Worm (Caenorhabditis elegans) whole organism, L3 larva: ENCODE results near the gene mrps-7.

Experiments used
- ama-1 ChIP-seq: fragments of 150-350 bp; optimal IDR thresholded peaks from 2 replicates; lab custom pipeline; 2018
- ceh-16 ChIP-seq: sonication (generic microtip); optimal IDR thresholded peaks from 2 replicates; lab custom pipeline; 2017; ENCODE audit warnings: missing biosample characterization, missing genetic modification characterization
- ceh-28 ChIP-seq: fragments of 150-350 bp; optimal IDR thresholded peaks from 2 replicates; lab custom pipeline; 2014; ENCODE audit warnings: missing biosample characterization, missing genetic modification reagents, missing genetic modification characterization
- ceh-9 ChIP-seq: sonication (generic microtip); optimal IDR thresholded peaks from 2 replicates; lab custom pipeline; 2018; ENCODE audit warnings: missing biosample characterization, missing genetic modification characterization
- egl-27 ChIP-seq: sonication (generic microtip); optimal IDR thresholded peaks from 4 replicates; lab custom pipeline; 2017; ENCODE audit warnings: missing biosample characterization, missing genetic modification reagents, missing genetic modification characterization
- elt-1 ChIP-seq: fragments of 150-350 bp; optimal IDR thresholded peaks from 2 replicates; lab custom pipeline; 2014; ENCODE audit warnings: missing biosample characterization, missing genetic modification characterization
- elt-2 ChIP-seq: sonication (generic microtip); optimal IDR thresholded peaks from 2 replicates; lab custom pipeline; 2016; ENCODE audit warnings: missing genetic modification reagents, mild to moderate bottlenecking, missing genetic modification characterization, missing compliant biosample characterization
- eor-1 ChIP-seq, 2 experiments: fragments of 150-350 bp; optimal IDR thresholded peaks; 2 replicates each; lab custom pipeline; 2014 to 2018; ENCODE audit warnings: missing biosample characterization in 2 of 2, missing genetic modification characterization in 2 of 2
- fkh-2 ChIP-seq: fragments of 150-350 bp; optimal IDR thresholded peaks from 2 replicates; lab custom pipeline; 2014; ENCODE audit warnings: missing biosample characterization, missing genetic modification reagents, missing genetic modification characterization
- fos-1 ChIP-seq: fragments of 150-350 bp; optimal IDR thresholded peaks from 2 replicates; lab custom pipeline; 2014; ENCODE audit warnings: missing biosample characterization, missing genetic modification characterization
- hmg-11 ChIP-seq: sonication (generic microtip); optimal IDR thresholded peaks from 2 replicates; lab custom pipeline; 2016; ENCODE audit warnings: missing genetic modification characterization, missing compliant biosample characterization
- jun-1 ChIP-seq: fragments of 150-350 bp; optimal IDR thresholded peaks from 2 replicates; lab custom pipeline; 2014; ENCODE audit warnings: missing biosample characterization, missing genetic modification reagents, missing genetic modification characterization
- lin-15B ChIP-seq: fragments of 150-350 bp; optimal IDR thresholded peaks from 2 replicates; lab custom pipeline; 2014; ENCODE audit warnings: missing biosample characterization, missing genetic modification characterization
- lin-39 ChIP-seq: fragments of 150-350 bp; optimal IDR thresholded peaks from 2 replicates; lab custom pipeline; 2018; ENCODE audit warnings: missing biosample characterization, missing genetic modification reagents, missing genetic modification characterization
- lsy-12 ChIP-seq: sonication (generic microtip); optimal IDR thresholded peaks from 2 replicates; lab custom pipeline; 2016; ENCODE audit warnings: mild to moderate bottlenecking, missing genetic modification characterization, missing compliant biosample characterization
- mdl-1 ChIP-seq: fragments of 150-350 bp; optimal IDR thresholded peaks from 2 replicates; lab custom pipeline; 2014; ENCODE audit warnings: missing biosample characterization, missing genetic modification characterization
- nfya-1 ChIP-seq: sonication (generic microtip); optimal IDR thresholded peaks from 2 replicates; lab custom pipeline; 2017; ENCODE audit warnings: missing genetic modification characterization, mild to moderate bottlenecking, missing compliant biosample characterization, antibody characterized with exemption, moderate library complexity; ENCODE audit not compliant: insufficient read depth
- nhr-11 ChIP-seq: fragments of 150-350 bp; optimal IDR thresholded peaks from 2 replicates; lab custom pipeline; 2014; ENCODE audit warnings: missing biosample characterization, missing genetic modification characterization
- nhr-23 ChIP-seq: fragments of 150-350 bp; optimal IDR thresholded peaks from 2 replicates; lab custom pipeline; 2014; ENCODE audit warnings: missing biosample characterization, missing genetic modification reagents, missing genetic modification characterization
- nhr-28 ChIP-seq: fragments of 150-350 bp; optimal IDR thresholded peaks from 2 replicates; lab custom pipeline; 2014; ENCODE audit warnings: missing biosample characterization, missing genetic modification characterization
- nhr-43 ChIP-seq: sonication (generic microtip); optimal IDR thresholded peaks from 2 replicates; lab custom pipeline; 2016; ENCODE audit warnings: mild to moderate bottlenecking, missing genetic modification characterization, missing compliant biosample characterization; ENCODE audit not compliant: poor library complexity, severe bottlenecking
- nhr-67 ChIP-seq: fragments of 150-350 bp; optimal IDR thresholded peaks from 2 replicates; lab custom pipeline; 2014; ENCODE audit warnings: missing biosample characterization, missing genetic modification characterization
- nhr-77 ChIP-seq: fragments of 150-350 bp; optimal IDR thresholded peaks from 2 replicates; lab custom pipeline; 2014; ENCODE audit warnings: missing biosample characterization, missing genetic modification characterization
- pha-4 ChIP-seq: fragments of 150-350 bp; optimal IDR thresholded peaks from 2 replicates; lab custom pipeline; 2014; ENCODE audit warnings: missing biosample characterization, missing genetic modification reagents, missing genetic modification characterization
- pqm-1 ChIP-seq: fragments of 150-350 bp; optimal IDR thresholded peaks from 2 replicates; lab custom pipeline; 2017; ENCODE audit warnings: missing biosample characterization, missing genetic modification characterization, inconsistent platforms
- sea-2 ChIP-seq: fragments of 150-350 bp; sonication (generic microtip); optimal IDR thresholded peaks from 4 replicates; lab custom pipeline; 2014; ENCODE audit warnings: missing biosample characterization, missing genetic modification reagents, missing genetic modification characterization
- skn-1 ChIP-seq: fragments of 150-350 bp; optimal IDR thresholded peaks from 2 replicates; lab custom pipeline; 2014; ENCODE audit warnings: missing biosample characterization, missing genetic modification characterization
- snpc-4 ChIP-seq: fragments of 150-350 bp; optimal IDR thresholded peaks from 2 replicates; lab custom pipeline; 2014; ENCODE audit warnings: missing biosample characterization, missing genetic modification characterization
- tbx-2 ChIP-seq: sonication (generic microtip); optimal IDR thresholded peaks from 2 replicates; lab custom pipeline; 2016; ENCODE audit warnings: mild to moderate bottlenecking, missing genetic modification characterization, missing compliant biosample characterization
- unc-62 ChIP-seq: fragments of 150-350 bp; sonication (generic microtip); optimal IDR thresholded peaks from 4 replicates; lab custom pipeline; 2014; ENCODE audit warnings: missing biosample characterization, missing genetic modification reagents, missing genetic modification characterization
- zag-1 ChIP-seq: fragments of 150-350 bp; optimal IDR thresholded peaks from 2 replicates; lab custom pipeline; 2014; ENCODE audit warnings: missing biosample characterization, missing genetic modification characterization
- ztf-4 ChIP-seq: fragments of 150-350 bp; optimal IDR thresholded peaks from 2 replicates; lab custom pipeline; 2014; ENCODE audit warnings: missing biosample characterization, missing genetic modification characterization

The mrps-7 gene

DNA sequence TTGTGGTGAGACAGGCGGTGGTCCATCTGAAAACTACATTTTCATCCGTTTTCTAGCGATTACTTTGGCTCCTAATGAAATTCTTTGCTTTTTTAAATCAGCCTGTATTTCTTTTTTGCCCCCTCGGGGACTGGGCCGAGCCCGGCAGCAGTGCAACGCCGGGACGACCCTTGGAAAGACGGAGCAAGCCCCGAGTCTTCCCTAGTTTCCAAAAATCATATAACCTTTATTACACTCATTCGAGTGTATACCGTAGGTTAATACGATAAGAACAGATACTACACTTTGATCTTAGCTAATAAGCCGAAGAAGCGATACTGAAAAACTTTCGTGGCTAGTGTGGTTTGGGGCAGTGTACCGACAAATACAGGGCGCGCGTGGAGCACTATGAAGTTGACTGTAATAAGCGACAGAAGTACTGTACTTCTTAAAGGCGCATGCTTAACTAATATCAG, 2.8 kb downstream of the mrps-7 start:
- TF ChIP-seq nhr-43 (tag; lab: Kevin White, UChicago), result peak; percentile 29
- no peak for TF ChIP-seq fkh-2
- TF ChIP-seq nhr-11 (tag; lab: Kevin White, UChicago), result no peak
- no peak for TF ChIP-seq skn-1 (tag; lab: Kevin White, UChicago)
- TF ChIP-seq elt-2 (tag; lab: Kevin White, UChicago), result no peak
- TF ChIP-seq nhr-67 (tag; lab: Kevin White, UChicago), result no peak
- TF ChIP-seq ztf-4 (tag; lab: Kevin White, UChicago), result no peak
- no peak for TF ChIP-seq ceh-16
- TF ChIP-seq fos-1 (tag; lab: Kevin White, UChicago), result no peak
- no peak for TF ChIP-seq hmg-11
- peak; percentile 82 for TF ChIP-seq snpc-4 (tag; lab: Kevin White, UChicago)
- TF ChIP-seq tbx-2, result no peak
- TF ChIP-seq egl-27, result no peak
- TF ChIP-seq, all 47 proteins: peak for 2

DNA sequence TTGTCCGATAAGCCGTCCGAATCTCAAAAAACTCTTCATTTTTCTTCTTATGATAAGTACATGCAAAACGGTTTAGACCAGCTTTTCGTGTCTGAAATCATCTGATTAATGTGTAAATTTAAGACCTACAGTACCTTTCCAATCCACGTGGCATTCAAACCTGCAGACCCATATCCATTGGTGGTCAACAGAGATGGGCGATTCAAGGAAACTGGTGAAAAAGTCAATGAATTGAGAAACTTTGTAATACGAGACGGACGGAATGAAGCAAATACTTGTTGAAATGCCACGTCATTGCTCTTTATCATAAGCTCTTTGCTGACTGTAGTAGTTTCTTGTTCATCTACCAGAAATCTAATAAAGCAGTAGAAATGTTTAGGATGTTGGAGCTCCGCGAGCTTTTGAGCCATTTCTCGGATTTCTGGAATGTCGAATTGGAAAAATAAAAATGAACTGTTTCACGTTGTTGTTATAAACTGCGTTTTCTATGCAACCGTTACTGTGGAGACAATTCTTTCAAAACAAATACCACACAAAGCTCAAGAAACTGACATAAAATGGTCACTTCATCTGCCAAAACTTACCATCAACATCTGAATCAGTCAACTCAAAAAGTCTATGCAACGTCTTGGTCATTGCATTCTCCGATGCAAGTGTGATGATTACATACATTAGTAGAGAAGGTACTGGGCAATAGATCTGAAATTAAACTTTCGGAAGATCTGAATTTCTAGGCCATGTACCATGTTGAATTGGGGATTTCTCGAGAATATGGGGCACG, 3.4 kb downstream of the mrps-7 start:
- TF ChIP-seq sea-2 (GFP tag; lab: Kevin White, UChicago) (no peak), ama-1 (lab: Kevin White, UChicago) (peak; percentile 68)

ce11 chrIV:14763348-14763747, 4.2 kb downstream of the mrps-7 start:
- TF ChIP-seq mdl-1, result peak; percentile 28
- peak; percentile 28 for TF ChIP-seq nhr-23 (tag; lab: Kevin White, UChicago)
- peak; percentile 26 for TF ChIP-seq elt-2 (tag; lab: Kevin White, UChicago)
- TF ChIP-seq nfya-1 (tag; lab: Kevin White, UChicago), result peak; percentile 69
- TF ChIP-seq elt-1 (tag; lab: Kevin White, UChicago), result peak; percentile 32
- peak; percentile 50 for TF ChIP-seq lin-15B (tag; lab: Kevin White, UChicago)
- TF ChIP-seq lin-39 (tag; lab: Kevin White, UChicago), result peak; percentile 56
- TF ChIP-seq hmg-11, result peak; percentile 54
- peak; percentile 4 for TF ChIP-seq pqm-1
- peak; percentile 8 for TF ChIP-seq ceh-28 (tag; lab: Kevin White, UChicago)
- TF ChIP-seq snpc-4 (tag; lab: Kevin White, UChicago), result peak; percentile 31
- TF ChIP-seq ama-1 (lab: Kevin White, UChicago), result peak; percentile 34

DNA sequence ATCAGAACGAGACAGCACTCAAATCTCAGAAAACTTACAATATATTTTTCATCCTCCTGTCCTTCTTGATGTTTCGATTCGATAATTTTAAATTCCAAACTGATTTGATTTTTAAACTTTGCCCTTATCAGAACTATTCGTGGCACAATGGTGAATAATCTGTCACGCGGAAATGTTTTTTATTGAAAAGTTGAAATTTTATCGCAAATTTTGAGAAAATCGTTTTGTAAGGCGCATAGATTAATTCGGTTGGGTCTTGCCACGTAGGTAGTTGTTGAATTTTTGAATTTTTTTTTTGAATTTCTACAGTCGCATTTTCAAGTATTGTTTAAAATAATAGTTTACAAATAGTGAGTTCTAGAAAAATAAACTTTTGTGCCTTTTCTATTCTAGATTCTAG, 6.7 kb downstream of the mrps-7 start, which contains the start of gene ptp-5.2:
Gene ptp-5.2 (minus strand): TSS at position 101 of the 400 bp plus-strand sequence.
- TF ChIP-seq zag-1 (no peak), ceh-9 (tag; lab: Kevin White, UChicago) (no peak), jun-1 (tag; lab: Kevin White, UChicago) (no peak), egl-27 (no peak), lin-39 (tag; lab: Kevin White, UChicago) (no peak), unc-62 (no peak), eor-1 (tag; optimal IDR thresholded peaks at IDR 0.05; lab: Kevin White, UChicago) (no peak), fos-1 (tag; lab: Kevin White, UChicago) (no peak), nhr-77 (no peak), nhr-11 (tag; lab: Kevin White, UChicago) (no peak)

DNA sequence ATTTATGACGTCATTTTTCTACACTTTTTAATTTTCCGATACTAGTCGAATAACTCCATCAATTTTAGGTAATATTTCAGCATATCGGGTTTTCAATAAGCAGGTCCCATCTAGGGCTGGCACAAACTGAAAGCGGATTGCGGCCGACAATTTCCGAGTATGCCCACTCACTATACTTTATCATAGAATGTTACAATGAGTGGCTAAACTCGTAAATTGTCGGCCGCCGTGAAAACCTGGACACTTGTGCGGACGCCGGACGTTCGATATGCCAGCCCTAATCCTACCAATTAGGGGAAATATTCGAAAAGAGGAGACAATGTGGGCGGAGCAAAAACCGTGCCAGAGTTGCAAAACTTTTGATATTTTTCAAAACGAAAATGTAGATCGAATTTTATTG, 7.9 kb downstream of the mrps-7 start:
- TF ChIP-seq nhr-28 (tag; lab: Kevin White, UChicago) (no peak), lsy-12 (tag; lab: Kevin White, UChicago) (no peak), nhr-67 (tag; lab: Kevin White, UChicago) (no peak), pha-4 (tag; lab: Kevin White, UChicago) (no peak), ceh-9 (tag; lab: Kevin White, UChicago) (no peak)
- TF ChIP-seq, all 47 proteins: peak for 0
